Worm (Caenorhabditis elegans): ENCODE results near the gene K01A2.10.

The K01A2.10 gene

ce11 chrII:367455-367854 lies 44.6 kb upstream of the K01A2.10 start, which contains the start of gene ptr-3:
TSS of gene ptr-3 (minus strand) at chrII:367555.
- TF ChIP-seq ztf-22 (GFP tag; optimal IDR thresholded peaks at IDR 0.05) (no peak), hlh-12 (tag; optimal IDR thresholded peaks at IDR 0.05) (no peak), B0019.2 (GFP tag; conservative IDR thresholded peaks at IDR 0.05) (no peak), ets-4 (GFP tag; optimal IDR thresholded peaks at IDR 0.05) (no peak), ceh-58 (GFP tag; IDR thresholded peaks at IDR 0.05) (no peak)

- no peak for TF ChIP-seq C06A6.2 (GFP tag; conservative IDR thresholded peaks at IDR 0.05)
- TF ChIP-seq ceh-100 (GFP tag; IDR thresholded peaks at IDR 0.05) = no peak
- TF ChIP-seq repo-1 (tag; optimal IDR thresholded peaks at IDR 0.05) = no peak
- no peak for TF ChIP-seq lir-1 (GFP tag; conservative IDR thresholded peaks at IDR 0.05)
- no peak for TF ChIP-seq rpc-1 (optimal IDR thresholded peaks at IDR 0.05)
- TF ChIP-seq rpc-1 (tag; optimal IDR thresholded peaks at IDR 0.05) = no peak
- TF ChIP-seq lsy-27 (tag; optimal IDR thresholded peaks at IDR 0.05; ENCODE audit: borderline replicate concordance, insufficient read depth) = no peak
- no peak for TF ChIP-seq ama-1 (optimal IDR thresholded peaks at IDR 0.05)
- TF ChIP-seq ama-1 (GFP tag; optimal IDR thresholded peaks at IDR 0.05) = no peak
- no peak for TF ChIP-seq lsl-1 (GFP tag; optimal IDR thresholded peaks at IDR 0.05)
- no peak for TF ChIP-seq madf-10 (tag; optimal IDR thresholded peaks at IDR 0.05)
- TF ChIP-seq hmg-1.2 (GFP tag; IDR thresholded peaks at IDR 0.05) = no peak
- TF ChIP-seq Y95B8A.8 (GFP tag; IDR thresholded peaks at IDR 0.05) = no peak
- TF ChIP-seq lin-35 (GFP tag; optimal IDR thresholded peaks at IDR 0.05) = no peak
- no peak for TF ChIP-seq sdz-38 (tag; optimal IDR thresholded peaks at IDR 0.05)
- no peak for TF ChIP-seq pha-4 (tag; optimal IDR thresholded peaks at IDR 0.05)
Observed at ce11 chrII:356969-357368, 34.1 kb upstream of the K01A2.10 start, which contains the start of gene dmsr-4. TSS of gene dmsr-4 (minus strand) at chrII:357069.

ce11 chrII:354494-354893 lies 31.6 kb upstream of the K01A2.10 start:
- no peak for TF ChIP-seq ztf-3 (GFP tag; optimal IDR thresholded peaks at IDR 0.05)
- TF ChIP-seq F57A8.1 (GFP tag; optimal IDR thresholded peaks at IDR 0.05) = no peak
- TF ChIP-seq ama-1 (optimal IDR thresholded peaks at IDR 0.05) = no peak
- TF ChIP-seq ama-1 (GFP tag; optimal IDR thresholded peaks at IDR 0.05) = no peak
- TF ChIP-seq dpff-1 (tag; optimal IDR thresholded peaks at IDR 0.05) = no peak

ce11 chrII:349749-350148 lies 26.9 kb upstream of the K01A2.10 start:
- TF ChIP-seq madf-8 (GFP tag; conservative IDR thresholded peaks at IDR 0.05) = no peak

ce11 chrII:347734-348133 lies 24.8 kb upstream of the K01A2.10 start, which contains the start of gene D1069.3:
TSS of gene D1069.3 (minus strand) at chrII:347891.
- no peak for TF ChIP-seq ceh-58 (GFP tag; IDR thresholded peaks at IDR 0.05)
- TF ChIP-seq lsl-1 (GFP tag; optimal IDR thresholded peaks at IDR 0.05) = peak; percentile 64
- TF ChIP-seq mcd-1 (GFP tag; IDR thresholded peaks at IDR 0.05) = peak; percentile 30; the same call in 1 of the 2 replicates
- TF ChIP-seq unc-62 (GFP tag; optimal IDR thresholded peaks at IDR 0.05) = no peak
- TF ChIP-seq attf-3 (GFP tag; conservative IDR thresholded peaks at IDR 0.05) = peak; percentile 97
- peak; percentile 39 for TF ChIP-seq xnd-1 (tag; optimal IDR thresholded peaks at IDR 0.05)

- TF ChIP-seq nfyb-1 (GFP tag; IDR thresholded peaks at IDR 0.05) (peak; percentile 96), bed-1 (GFP tag; IDR thresholded peaks at IDR 0.05) (no peak), athp-1 (tag; optimal IDR thresholded peaks at IDR 0.05) (no peak), lin-26 (GFP tag; IDR thresholded peaks at IDR 0.05) (no peak), atf-7 (tag; optimal IDR thresholded peaks at IDR 0.05) (no peak), nfya-2 (GFP tag; IDR thresholded peaks at IDR 0.05) (peak; percentile 82; the same call in 1 of the 2 replicates), dpff-1 (tag; optimal IDR thresholded peaks at IDR 0.05) (no peak)
Observed at ce11 chrII:341282-341681, 18.4 kb upstream of the K01A2.10 start.
